Fruit fly (Drosophila melanogaster): ENCODE results near the gene betaCOP.
A peak's percentile ranks its signal among the peaks of the same experiment; 100 is the strongest.

Gene betaCOP

DNA sequence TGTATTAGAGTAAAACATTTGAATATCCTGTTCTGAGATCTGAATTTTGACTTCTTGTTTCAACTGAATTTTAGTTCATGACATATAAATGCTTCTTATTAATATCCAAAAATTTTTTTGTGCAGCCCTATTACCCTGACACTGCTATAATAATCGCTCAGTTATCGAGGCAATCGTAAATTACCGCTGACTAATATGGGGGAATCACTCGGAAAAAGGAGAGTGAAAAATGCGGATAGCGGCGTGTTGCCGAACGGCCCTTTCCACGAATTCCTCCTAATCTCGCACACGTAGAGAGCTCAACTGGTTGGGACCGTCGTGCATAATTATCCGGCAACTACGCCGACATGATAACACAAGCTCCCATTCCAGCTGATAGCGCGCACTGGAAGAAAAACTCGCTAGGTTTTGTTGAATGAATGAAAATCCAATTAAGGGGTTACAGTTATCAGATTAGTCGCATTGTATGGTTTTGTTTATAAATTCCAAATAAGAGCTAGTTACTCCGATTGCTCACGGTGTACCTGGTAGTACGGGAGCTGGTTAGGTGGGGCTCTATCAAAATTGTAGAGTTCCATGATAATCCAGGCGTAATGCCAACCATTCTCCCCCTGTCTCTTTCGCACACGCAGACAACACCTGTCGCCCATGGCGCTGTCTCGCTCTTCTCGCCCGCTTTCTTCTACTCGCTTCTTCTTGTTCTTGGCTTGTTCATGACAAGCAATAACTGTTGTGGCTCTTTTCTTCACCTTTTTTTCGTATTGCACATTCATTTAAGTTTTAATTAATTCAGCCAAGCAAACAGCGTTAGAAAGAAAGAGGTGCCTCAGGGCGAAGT lies 17.0 kb downstream of the betaCOP start (continued):
- peak; percentile 9 for TF ChIP-seq Oli (tag; optimal IDR thresholded peaks at IDR 0.05)
- 0 out of 3 replicates have a peak, but pooled peaks have one; percentile 20 for TF ChIP-seq z (GFP tag; IDR thresholded peaks at IDR 0.05)
- TF ChIP-seq CG34376 (GFP tag; optimal IDR thresholded peaks at IDR 0.05) = peak; percentile 72
- no peak for TF ChIP-seq trem (tag; optimal IDR thresholded peaks at IDR 0.05)
- TF ChIP-seq CG12219 (GFP tag; optimal IDR thresholded peaks at IDR 0.05) = peak; percentile 71
- no peak for TF ChIP-seq Dip2 (GFP tag; IDR thresholded peaks at IDR 0.05)
- TF ChIP-seq CG4707 (GFP tag; optimal IDR thresholded peaks at IDR 0.05) = peak; percentile 59
- peak; percentile 18 for TF ChIP-seq CG1602 (GFP tag; optimal IDR thresholded peaks at IDR 0.05)
- peak; percentile 78 for TF ChIP-seq CG2678 (tag; optimal IDR thresholded peaks at IDR 0.05)
- no peak for TF ChIP-seq ro (GFP tag; IDR thresholded peaks at IDR 0.05)
- TF ChIP-seq HHEX (GFP tag; optimal IDR thresholded peaks at IDR 0.05) = peak; percentile 72
- TF ChIP-seq CG5953 (GFP tag; IDR thresholded peaks at IDR 0.05) = peak; percentile 61; the same call in 1 of the 2 replicates
- TF ChIP-seq cwo (GFP tag; optimal IDR thresholded peaks at IDR 0.05) = peak; percentile 83
- TF ChIP-seq CG17802 (tag; optimal IDR thresholded peaks at IDR 0.05) = peak; percentile 45
- peak; percentile 81 for TF ChIP-seq lilli (GFP tag; optimal IDR thresholded peaks at IDR 0.05)
- TF ChIP-seq Eip74EF (GFP tag; optimal IDR thresholded peaks at IDR 0.05) = peak in 1 of 2 experiments; percentile 23
- peak; percentile 58; the same call in 2 of the 3 replicates for TF ChIP-seq CG2889 (GFP tag; IDR thresholded peaks at IDR 0.05)
- no peak for TF ChIP-seq BEAF-32 (GFP tag; optimal IDR thresholded peaks at IDR 0.05)
- peak; percentile 61 for TF ChIP-seq CG1792 (GFP tag; optimal IDR thresholded peaks at IDR 0.05)
- peak; percentile 62 for TF ChIP-seq org-1 (GFP tag; optimal IDR thresholded peaks at IDR 0.05)
- peak; percentile 54 for TF ChIP-seq disco-r (GFP tag; optimal IDR thresholded peaks at IDR 0.05)
- TF ChIP-seq CG34224 (GFP tag; IDR thresholded peaks at IDR 0.05; ENCODE audit: partially characterized antibody) = no peak
- TF ChIP-seq grau (tag; optimal IDR thresholded peaks at IDR 0.05) = peak; percentile 71
- peak; percentile 24 for TF ChIP-seq emc (GFP tag; optimal IDR thresholded peaks at IDR 0.05)
- peak; percentile 60 for TF ChIP-seq CG3847 (GFP tag; IDR thresholded peaks at IDR 0.05)
- peak; percentile 41 for TF ChIP-seq CG6654 (GFP tag; optimal IDR thresholded peaks at IDR 0.05)
- TF ChIP-seq bigmax (GFP tag; optimal IDR thresholded peaks at IDR 0.05) = no peak
- TF ChIP-seq sug (tag; optimal IDR thresholded peaks at IDR 0.05) = peak; percentile 87
- TF ChIP-seq Lhr (GFP tag; optimal IDR thresholded peaks at IDR 0.05) = peak; percentile 20
- peak; percentile 72 for TF ChIP-seq CG18619 (GFP tag; optimal IDR thresholded peaks at IDR 0.05)
- no peak for TF ChIP-seq bbx (GFP tag; IDR thresholded peaks at IDR 0.05; ENCODE audit: partially characterized antibody)
- TF ChIP-seq unpg (GFP tag; optimal IDR thresholded peaks at IDR 0.05) = peak; percentile 61
- TF ChIP-seq CG14441 (GFP tag; IDR thresholded peaks at IDR 0.05) = peak; percentile 79
- TF ChIP-seq CG17612 (GFP tag; IDR thresholded peaks at IDR 0.05) = 0 out of 2 replicates have a peak, but pooled peaks have one; percentile 42
- TF ChIP-seq Oaz (GFP tag; IDR thresholded peaks at IDR 0.05) = peak; percentile 73
- TF ChIP-seq CG6765 (GFP tag; optimal IDR thresholded peaks at IDR 0.05) = no peak
- TF ChIP-seq CG10959 (GFP tag; IDR thresholded peaks at IDR 0.05) = peak; percentile 69
- TF ChIP-seq CG16815 (GFP tag; optimal IDR thresholded peaks at IDR 0.05) = peak; percentile 34
- TF ChIP-seq sob (GFP tag; IDR thresholded peaks at IDR 0.05) = peak; percentile 79
- peak; percentile 87 for TF ChIP-seq CG11456 (GFP tag; IDR thresholded peaks at IDR 0.05)
- no peak for TF ChIP-seq nau (GFP tag; optimal IDR thresholded peaks at IDR 0.05)
- peak; percentile 78 for TF ChIP-seq Antp (GFP tag; optimal IDR thresholded peaks at IDR 0.05)
- TF ChIP-seq Sry-β (GFP tag; optimal IDR thresholded peaks at IDR 0.05) = no peak
- peak; percentile 82 for TF ChIP-seq Meics (GFP tag; optimal IDR thresholded peaks at IDR 0.05)
- no peak for TF ChIP-seq fru (optimal IDR thresholded peaks at IDR 0.05)
- TF ChIP-seq gfzf (GFP tag; optimal IDR thresholded peaks at IDR 0.05) = no peak
- no peak for TF ChIP-seq Elba2 (GFP tag; optimal IDR thresholded peaks at IDR 0.05)
- TF ChIP-seq dmrt99B (tag; optimal IDR thresholded peaks at IDR 0.05) = peak; percentile 69
